Fruit fly (Drosophila melanogaster): ENCODE data around the gene CG14089.

CG14089 gene

dm6 chr3L:19230801-19231547 lies 49.6 kb downstream of the CG14089 start (continued):
- TF ChIP-seq CG11723 (GFP tag; optimal IDR thresholded peaks at IDR 0.05), result no peak
- no peak for TF ChIP-seq Nf-YB (GFP tag; optimal IDR thresholded peaks at IDR 0.05)
- TF ChIP-seq sens (GFP tag), result peak; percentile 80
- TF ChIP-seq Max (GFP tag; optimal IDR thresholded peaks at IDR 0.05), result no peak
- TF ChIP-seq CG11696 (GFP tag; IDR thresholded peaks at IDR 0.05), result no peak
- no peak for TF ChIP-seq C15 (GFP tag; IDR thresholded peaks at IDR 0.05)
- TF ChIP-seq Xrp1 (GFP tag; IDR thresholded peaks at IDR 0.05), result no peak
- TF ChIP-seq HLHmδ (GFP tag; optimal IDR thresholded peaks at IDR 0.05), result no peak
- no peak for TF ChIP-seq tx (GFP tag; optimal IDR thresholded peaks at IDR 0.05)
- 0 out of 2 replicates have a peak, but pooled peaks have one; percentile 8 for TF ChIP-seq Ada2b (GFP tag; IDR thresholded peaks at IDR 0.05)
- TF ChIP-seq CG4730 (GFP tag; IDR thresholded peaks at IDR 0.05), result no peak
- no peak for TF ChIP-seq CG10209 (GFP tag; optimal IDR thresholded peaks at IDR 0.05)
- peak; percentile 35; the same call in 1 of the 2 replicates for TF ChIP-seq seq (GFP tag; IDR thresholded peaks at IDR 0.05)
- TF ChIP-seq CG17612 (GFP tag; IDR thresholded peaks at IDR 0.05), result no peak
- no peak for TF ChIP-seq zf30C (GFP tag; optimal IDR thresholded peaks at IDR 0.05)
- TF ChIP-seq usp (GFP tag; optimal IDR thresholded peaks at IDR 0.05), result no peak
- no peak for TF ChIP-seq Hmx (GFP tag; optimal IDR thresholded peaks at IDR 0.05)
- TF ChIP-seq crp (GFP tag; optimal IDR thresholded peaks at IDR 0.05), result no peak
- TF ChIP-seq CoRest (tag; optimal IDR thresholded peaks at IDR 0.05), result peak; percentile 29
- no peak for TF ChIP-seq Dbx (GFP tag; IDR thresholded peaks at IDR 0.05)
- TF ChIP-seq Hand (GFP tag; optimal IDR thresholded peaks at IDR 0.05), result peak; percentile 34
- peak; percentile 64 for TF ChIP-seq row (GFP tag; IDR thresholded peaks at IDR 0.05)
- TF ChIP-seq org-1 (GFP tag; optimal IDR thresholded peaks at IDR 0.05), result peak; percentile 10
- TF ChIP-seq CG17186 (GFP tag; optimal IDR thresholded peaks at IDR 0.05), result no peak
- TF ChIP-seq CG9797 (GFP tag; optimal IDR thresholded peaks at IDR 0.05), result no peak
- TF ChIP-seq Dref (GFP tag; IDR thresholded peaks at IDR 0.05), result no peak
- peak; percentile 4 for TF ChIP-seq bab2 (GFP tag; optimal IDR thresholded peaks at IDR 0.05)
- no peak for TF ChIP-seq CG10147 (GFP tag; optimal IDR thresholded peaks at IDR 0.05)
- peak; percentile 37 for TF ChIP-seq Med (GFP tag)
- TF ChIP-seq CG13775 (GFP tag; optimal IDR thresholded peaks at IDR 0.05), result peak; percentile 31
- no peak for TF ChIP-seq CG9817 (tag; optimal IDR thresholded peaks at IDR 0.05)
- no peak for TF ChIP-seq CG6791 (GFP tag; IDR thresholded peaks at IDR 0.05; ENCODE audit: partially characterized antibody)
- no peak for TF ChIP-seq vnd (GFP tag; IDR thresholded peaks at IDR 0.05; ENCODE audit: partially characterized antibody)
- TF ChIP-seq CG14710 (tag; optimal IDR thresholded peaks at IDR 0.05), result peak; percentile 6
- TF ChIP-seq CG6683 (GFP tag; optimal IDR thresholded peaks at IDR 0.05), result no peak
- no peak for TF ChIP-seq Lhr (GFP tag; optimal IDR thresholded peaks at IDR 0.05)
- TF ChIP-seq CG1832 (GFP tag; optimal IDR thresholded peaks at IDR 0.05), result no peak
- TF ChIP-seq slbo (GFP tag; IDR thresholded peaks at IDR 0.05), result peak; percentile 49
- TF ChIP-seq CG3407 (GFP tag; optimal IDR thresholded peaks at IDR 0.05), result no peak
- TF ChIP-seq CG11247 (GFP tag; IDR thresholded peaks at IDR 0.05), result no peak
- TF ChIP-seq mam (GFP tag; optimal IDR thresholded peaks at IDR 0.05), result no peak
- no peak for TF ChIP-seq corto (GFP tag; optimal IDR thresholded peaks at IDR 0.05)
- TF ChIP-seq Hr39 (optimal IDR thresholded peaks at IDR 0.05), result no peak
- no peak for TF ChIP-seq CG8089 (GFP tag; optimal IDR thresholded peaks at IDR 0.05)
- no peak for TF ChIP-seq HmgZ (tag; optimal IDR thresholded peaks at IDR 0.05)
- peak; percentile 56; the same call in 1 of the 2 replicates for TF ChIP-seq crol (GFP tag; IDR thresholded peaks at IDR 0.05)
- no peak for TF ChIP-seq cad (GFP tag; optimal IDR thresholded peaks at IDR 0.05)
- peak; percentile 63 for TF ChIP-seq dmrt99B (tag; optimal IDR thresholded peaks at IDR 0.05)
- no peak for TF ChIP-seq CG3838 (GFP tag; optimal IDR thresholded peaks at IDR 0.05)
- TF ChIP-seq Dip3 (GFP tag; optimal IDR thresholded peaks at IDR 0.05), result no peak
